Worm (Caenorhabditis elegans) whole organism, late embryonic: ENCODE data around the gene F46B3.14.

Source experiments
- C38D4.7 ChIP-seq: fragments of 200-800 bp; sonication (Bioruptor generic); optimal IDR thresholded peaks from 2 replicates; lab custom pipeline; 2018; ENCODE audit warnings: mild to moderate bottlenecking, missing genetic modification characterization, moderate library complexity, missing compliant biosample characterization
- ama-1 ChIP-seq: fragments of 150-350 bp; optimal IDR thresholded peaks from 2 replicates; lab custom pipeline; 2014
- ceh-22 ChIP-seq: sonication (generic microtip); optimal IDR thresholded peaks from 2 replicates; lab custom pipeline; 2017; ENCODE audit warnings: missing biosample characterization, missing genetic modification characterization
- ceh-9 ChIP-seq: sonication (generic microtip); optimal IDR thresholded peaks from 2 replicates; lab custom pipeline; 2016; ENCODE audit warnings: mild to moderate bottlenecking, missing genetic modification characterization, inconsistent platforms, missing compliant biosample characterization
- elt-2 ChIP-seq: sonication (generic microtip); optimal IDR thresholded peaks from 2 replicates; lab custom pipeline; 2016; ENCODE audit warnings: missing genetic modification reagents, missing genetic modification characterization, missing compliant biosample characterization
- fkh-10 ChIP-seq: fragments of 150-350 bp; optimal IDR thresholded peaks from 2 replicates; lab custom pipeline; 2014; ENCODE audit warnings: missing biosample characterization, missing genetic modification reagents, missing genetic modification characterization
- lin-11 ChIP-seq: fragments of 200-800 bp; sonication (Bioruptor generic); optimal IDR thresholded peaks from 2 replicates; lab custom pipeline; 2018; ENCODE audit warnings: mild to moderate bottlenecking, missing genetic modification characterization, missing compliant biosample characterization
- npax-4 ChIP-seq: sonication (generic microtip); optimal IDR thresholded peaks from 2 replicates; lab custom pipeline; 2016; ENCODE audit warnings: missing genetic modification characterization, missing compliant biosample characterization
- pqm-1 ChIP-seq: sonication (generic microtip); optimal IDR thresholded peaks from 2 replicates; lab custom pipeline; 2016; ENCODE audit warnings: missing genetic modification characterization, missing compliant biosample characterization
- unc-86 ChIP-seq: sonication (generic microtip); optimal IDR thresholded peaks from 2 replicates; lab custom pipeline; 2016; ENCODE audit warnings: missing genetic modification characterization, missing compliant biosample characterization

DNA sequence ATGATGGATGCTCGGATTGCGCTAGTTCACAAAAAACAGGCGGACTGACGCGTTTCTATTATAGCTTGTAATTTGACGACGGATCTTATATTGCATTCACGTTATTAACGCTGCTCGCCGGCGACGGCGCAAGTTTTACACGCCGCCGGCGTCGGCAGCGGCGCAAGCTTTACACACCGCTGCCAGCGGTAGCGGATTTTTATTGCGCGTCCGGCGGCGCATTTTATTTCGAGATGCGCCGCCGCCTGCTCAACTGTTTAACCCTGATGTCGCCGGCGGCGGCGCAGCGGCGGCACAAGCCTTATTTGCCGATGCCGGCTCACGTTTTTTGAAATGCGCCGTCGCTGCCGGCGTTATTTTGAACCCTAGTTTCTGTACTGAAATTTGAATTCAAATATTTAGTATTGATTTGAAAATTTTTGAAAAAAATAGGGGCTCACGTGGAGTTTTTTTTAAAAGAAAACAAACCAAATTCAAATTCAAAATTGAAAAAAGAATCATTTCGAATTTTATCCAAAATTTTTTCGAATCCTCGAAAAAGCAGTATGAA lies 26.5 kb downstream of the F46B3.14 start, which contains the start of gene ttr-57:
- TF ChIP-seq npax-4 (tag; lab: Kevin White, UChicago) (no peak), unc-86 (tag; lab: Kevin White, UChicago) (no peak), lin-11 (no peak), ceh-22 (tag; lab: Kevin White, UChicago) (no peak), C38D4.7 (GFP tag; lab: Kevin White, UChicago) (no peak), ceh-9 (tag; lab: Kevin White, UChicago) (no peak), ama-1 (lab: Kevin White, UChicago) (no peak), fkh-10 (GFP tag; lab: Kevin White, UChicago) (no peak), pqm-1 (tag; lab: Kevin White, UChicago) (no peak), elt-2 (no peak)
